Worm (Caenorhabditis elegans): ENCODE results near the gene F54E2.5.

The F54E2.5 gene

DNA sequence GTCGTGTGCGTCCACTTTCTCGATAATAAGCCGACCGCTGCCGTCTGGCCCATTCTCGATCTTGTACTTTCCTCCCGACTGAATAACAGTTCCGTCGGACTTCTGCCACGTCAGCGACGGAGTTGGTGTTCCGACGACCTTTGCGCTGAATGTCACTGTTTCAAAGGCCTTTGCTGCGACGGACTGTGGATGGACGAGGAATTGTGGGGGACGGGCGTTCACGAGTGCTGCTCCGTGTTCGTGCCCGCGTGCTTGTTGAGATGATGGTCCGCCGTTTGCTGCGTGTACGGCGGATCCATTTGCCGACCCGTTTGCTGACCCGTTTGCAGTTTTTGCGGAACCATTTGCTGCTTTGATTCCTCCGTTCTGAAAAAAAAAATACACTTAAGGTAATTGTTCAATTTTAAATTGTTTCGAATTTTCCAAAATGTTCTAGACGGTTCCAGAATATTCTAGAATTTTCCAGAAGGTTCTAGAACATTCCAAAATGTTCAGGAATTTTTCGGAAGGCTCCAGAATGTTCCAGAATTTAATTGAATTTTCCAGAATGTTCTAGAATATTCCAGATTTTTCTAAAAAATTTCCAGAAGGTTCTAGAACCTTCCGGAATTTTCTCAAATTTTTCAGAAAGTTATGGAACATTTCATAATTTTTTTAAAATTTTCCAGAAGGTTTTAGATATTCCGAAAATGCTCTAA lies 16.5 kb downstream of the F54E2.5 start:
- TF ChIP-seq hlh-30 (tag; optimal IDR thresholded peaks at IDR 0.05; ENCODE audit: insufficient read depth) (no peak), set-16 (GFP tag; IDR thresholded peaks at IDR 0.05) (peak; percentile 53; the same call in 1 of the 2 replicates)

DNA sequence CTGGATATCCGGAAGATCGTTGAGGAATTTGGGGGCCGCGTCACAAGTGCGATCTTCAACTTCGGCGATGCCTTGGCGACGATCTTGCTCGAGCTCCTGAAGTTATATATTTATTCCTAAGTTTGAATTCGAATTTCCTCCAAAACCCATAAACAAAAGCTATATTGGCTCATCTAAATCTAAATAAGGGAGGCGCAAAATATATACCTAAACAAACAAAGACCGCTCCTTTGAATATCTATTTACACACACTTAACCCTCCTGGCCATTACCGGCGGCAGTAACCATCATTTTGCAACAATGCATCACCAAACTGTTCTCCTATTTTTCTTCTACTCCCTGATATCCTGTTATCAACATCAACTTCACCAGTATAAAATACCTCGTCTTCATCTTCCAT lies 19.9 kb downstream of the F54E2.5 start, which contains the start of gene F54E2.2:
Gene F54E2.2, plus strand, starts transcription at position 301 of the 400 bp plus-strand sequence.
- no peak for TF ChIP-seq jun-1 (tag; optimal IDR thresholded peaks at IDR 0.05)
- TF ChIP-seq nhr-77 (tag; optimal IDR thresholded peaks at IDR 0.05), result no peak
- no peak for TF ChIP-seq ces-1 (GFP tag; optimal IDR thresholded peaks at IDR 0.05)
- TF ChIP-seq lsy-2 (tag; optimal IDR thresholded peaks at IDR 0.05), result no peak
- TF ChIP-seq lin-38 (GFP tag; IDR thresholded peaks at IDR 0.05), result no peak
- no peak for TF ChIP-seq set-16 (GFP tag; IDR thresholded peaks at IDR 0.05)
- no peak for TF ChIP-seq Y5F2A.4 (GFP tag; optimal IDR thresholded peaks at IDR 0.05)

DNA sequence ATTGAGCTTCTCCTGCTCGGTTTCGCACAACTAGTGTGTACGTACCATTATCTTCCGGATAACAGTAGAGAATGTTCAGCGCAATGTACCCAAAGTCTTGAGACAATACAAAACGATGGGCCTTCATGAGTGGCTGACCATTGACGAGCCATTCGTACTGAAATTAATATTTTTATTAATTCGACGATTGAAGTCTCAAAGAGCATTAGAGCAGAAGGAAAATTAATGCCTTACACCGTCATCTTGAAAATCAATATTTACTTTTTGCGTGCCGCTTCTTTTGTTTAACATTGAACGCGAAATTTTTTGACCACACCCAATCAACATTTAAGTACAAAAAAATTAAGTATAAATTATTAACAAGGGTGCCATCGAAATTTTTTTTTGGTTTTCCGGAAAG lies 22.9 kb downstream of the F54E2.5 start:
- peak; percentile 66 for TF ChIP-seq aha-1 (tag)
- TF ChIP-seq nhr-48 (tag; optimal IDR thresholded peaks at IDR 0.05), result no peak
- TF ChIP-seq mxl-2 (GFP tag; conservative IDR thresholded peaks at IDR 0.05), result no peak
- no peak for TF ChIP-seq mdl-1 (tag; optimal IDR thresholded peaks at IDR 0.05)
- no peak for TF ChIP-seq nhr-77 (tag; optimal IDR thresholded peaks at IDR 0.05)
- TF ChIP-seq unc-130 (GFP tag; optimal IDR thresholded peaks at IDR 0.05), result no peak
- no peak for TF ChIP-seq pqm-1 (tag; optimal IDR thresholded peaks at IDR 0.05)

DNA sequence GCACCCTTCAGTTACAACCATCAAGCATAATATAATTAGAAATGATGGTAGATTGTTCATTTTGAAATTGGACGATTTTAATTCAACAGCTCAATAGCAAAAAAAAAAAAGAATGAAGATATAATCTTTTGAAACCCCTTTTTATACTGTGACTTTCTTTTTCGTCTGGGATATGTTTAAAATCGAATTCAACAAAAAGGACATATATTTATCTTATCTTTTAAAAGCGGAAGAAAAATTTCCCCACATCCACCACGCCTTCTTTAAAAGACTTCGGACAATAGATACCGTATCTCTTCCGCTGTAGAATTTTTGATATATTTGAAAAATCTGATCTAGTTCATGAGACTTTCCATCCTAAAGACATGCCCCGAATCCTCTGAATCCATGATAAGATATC lies 35.1 kb downstream of the F54E2.5 start, which contains the start of gene R05D8.11:
Gene R05D8.11, minus strand, starts transcription at position 101 of the 400 bp plus-strand sequence.
- TF ChIP-seq unc-130 (GFP tag; optimal IDR thresholded peaks at IDR 0.05) (no peak), snpc-4 (tag; optimal IDR thresholded peaks at IDR 0.05) (no peak), daf-12 (tag; optimal IDR thresholded peaks at IDR 0.05) (no peak), snpc-1.2 (GFP tag; IDR thresholded peaks at IDR 0.05) (no peak), zip-11 (GFP tag; IDR thresholded peaks at IDR 0.05) (no peak), lin-39 (tag; optimal IDR thresholded peaks at IDR 0.05) (no peak), lin-1 (GFP tag; IDR thresholded peaks at IDR 0.05) (no peak), ctbp-1 (GFP tag; IDR thresholded peaks at IDR 0.05) (no peak), T20F7.1 (GFP tag; optimal IDR thresholded peaks at IDR 0.05) (no peak), dmd-6 (GFP tag; IDR thresholded peaks at IDR 0.05) (no peak), nhr-102 (tag; optimal IDR thresholded peaks at IDR 0.05) (no peak), ces-1 (GFP tag; optimal IDR thresholded peaks at IDR 0.05) (no peak), dve-1 (tag; optimal IDR thresholded peaks at IDR 0.05; ENCODE audit: insufficient read depth) (no peak), fos-1 (tag; optimal IDR thresholded peaks at IDR 0.05) (no peak), dmd-9 (GFP tag; IDR thresholded peaks at IDR 0.05) (no peak), nhr-76 (tag; optimal IDR thresholded peaks at IDR 0.05) (no peak), T26A8.4 (GFP tag; IDR thresholded peaks at IDR 0.05) (no peak)

DNA sequence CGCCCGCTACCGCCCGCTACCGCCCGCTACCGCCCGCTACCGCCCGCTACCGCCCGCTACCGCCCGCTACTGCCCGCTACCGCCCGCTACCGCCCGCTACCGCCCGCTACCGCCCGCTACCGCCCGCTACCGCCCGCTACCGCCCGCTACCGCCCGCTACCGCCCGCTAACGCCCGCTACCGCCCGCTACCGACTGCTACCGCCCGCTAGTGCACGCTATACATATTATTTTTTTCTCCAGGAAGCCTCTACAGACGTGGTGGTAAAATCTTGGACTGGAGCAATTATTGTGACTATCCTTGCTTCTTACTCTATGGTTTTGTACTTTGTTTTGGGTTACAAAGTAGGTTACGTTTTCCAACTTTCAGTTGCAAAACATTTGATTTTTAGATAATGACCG lies 37.4 kb downstream of the F54E2.5 start:
- peak; percentile 80 for TF ChIP-seq set-16 (GFP tag; IDR thresholded peaks at IDR 0.05)

DNA sequence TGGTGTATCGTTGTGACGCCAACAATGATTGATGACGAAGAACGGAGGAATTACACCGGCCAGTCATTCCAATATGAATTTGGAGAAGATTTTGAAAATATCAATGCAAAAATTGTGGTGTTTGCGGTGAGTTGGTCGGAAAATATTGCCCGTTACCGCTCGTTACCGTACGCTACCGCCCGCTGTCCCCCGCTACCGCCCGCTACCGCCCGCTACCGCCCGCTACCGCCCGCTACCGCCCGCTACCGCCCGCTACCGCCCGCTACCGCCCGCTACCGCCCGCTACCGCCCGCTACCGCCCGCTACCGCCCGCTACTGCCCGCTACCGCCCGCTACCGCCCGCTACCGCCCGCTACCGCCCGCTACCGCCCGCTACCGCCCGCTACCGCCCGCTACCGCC lies 38.5 kb downstream of the F54E2.5 start:
- TF ChIP-seq egl-43 (GFP tag; IDR thresholded peaks at IDR 0.05) (0 out of 2 replicates have a peak, but pooled peaks have one; percentile 12), set-16 (GFP tag; IDR thresholded peaks at IDR 0.05) (peak; percentile 60)

All from whole organism, L4 larva.